Worm (Caenorhabditis elegans) whole organism, L3 larva: ENCODE measurements around the gene vrp-1.

Source experiments
- aly-2 ChIP-seq: fragments of 150-350 bp; optimal IDR thresholded peaks from 2 replicates; lab custom pipeline; 2014; ENCODE audit warnings: missing biosample characterization, missing genetic modification characterization
- ceh-82 ChIP-seq: fragments of 150-350 bp; optimal IDR thresholded peaks from 2 replicates; lab custom pipeline; 2014; ENCODE audit warnings: missing biosample characterization, missing genetic modification characterization
- egl-27 ChIP-seq: sonication (generic microtip); optimal IDR thresholded peaks from 4 replicates; lab custom pipeline; 2017; ENCODE audit warnings: missing biosample characterization, missing genetic modification reagents, missing genetic modification characterization
- jun-1 ChIP-seq: fragments of 150-350 bp; optimal IDR thresholded peaks from 2 replicates; lab custom pipeline; 2014; ENCODE audit warnings: missing biosample characterization, missing genetic modification reagents, missing genetic modification characterization
- nhr-11 ChIP-seq: fragments of 150-350 bp; optimal IDR thresholded peaks from 2 replicates; lab custom pipeline; 2014; ENCODE audit warnings: missing biosample characterization, missing genetic modification characterization
- nhr-25 ChIP-seq: sonication (generic microtip); optimal IDR thresholded peaks from 2 replicates; lab custom pipeline; 2017; ENCODE audit warnings: missing biosample characterization, missing genetic modification characterization
- nhr-28 ChIP-seq: fragments of 150-350 bp; optimal IDR thresholded peaks from 2 replicates; lab custom pipeline; 2014; ENCODE audit warnings: missing biosample characterization, missing genetic modification characterization
- nhr-77 ChIP-seq: fragments of 150-350 bp; optimal IDR thresholded peaks from 2 replicates; lab custom pipeline; 2014; ENCODE audit warnings: missing biosample characterization, missing genetic modification characterization
- pha-4 ChIP-seq: fragments of 150-350 bp; optimal IDR thresholded peaks from 2 replicates; lab custom pipeline; 2014; ENCODE audit warnings: missing biosample characterization, missing genetic modification reagents, missing genetic modification characterization
- snpc-4 ChIP-seq: fragments of 150-350 bp; optimal IDR thresholded peaks from 2 replicates; lab custom pipeline; 2014; ENCODE audit warnings: missing biosample characterization, missing genetic modification characterization
- unc-62 ChIP-seq: fragments of 150-350 bp; sonication (generic microtip); optimal IDR thresholded peaks from 4 replicates; lab custom pipeline; 2014; ENCODE audit warnings: missing biosample characterization, missing genetic modification reagents, missing genetic modification characterization

DNA sequence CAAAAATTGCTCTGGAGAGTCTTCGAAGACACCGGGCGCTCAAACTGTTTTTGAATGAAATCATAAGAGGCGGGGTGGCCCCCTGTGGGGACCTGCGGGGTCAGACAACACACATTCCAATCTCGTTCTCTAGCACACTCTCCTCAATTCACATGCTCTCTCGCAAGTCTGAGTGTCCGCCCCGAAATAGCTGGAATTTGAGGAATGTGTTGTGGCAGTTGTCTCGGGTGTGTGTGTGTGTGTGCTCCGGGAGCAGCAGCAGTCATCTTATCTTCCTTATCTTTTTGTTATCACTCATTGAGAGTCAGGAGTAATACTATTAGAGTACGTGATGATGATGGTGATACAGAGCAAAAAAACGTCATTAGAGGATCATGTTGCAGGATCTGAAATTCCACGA, 17.5 kb downstream of the vrp-1 start:
- no peak for TF ChIP-seq jun-1
- TF ChIP-seq nhr-11 (tag; lab: Kevin White, UChicago) = no peak
- TF ChIP-seq nhr-77 (tag; lab: Kevin White, UChicago) = no peak
- TF ChIP-seq nhr-28 = no peak
- no peak for TF ChIP-seq nhr-25 (tag; lab: Kevin White, UChicago)
- TF ChIP-seq pha-4 (tag; lab: Kevin White, UChicago) = no peak
- no peak for TF ChIP-seq egl-27 (tag; lab: Kevin White, UChicago)
- TF ChIP-seq ceh-82 = no peak
- TF ChIP-seq aly-2 (tag; lab: Kevin White, UChicago) = no peak
- no peak for TF ChIP-seq unc-62
- TF ChIP-seq snpc-4 (tag; lab: Kevin White, UChicago) = no peak
